Worm (Caenorhabditis elegans) whole organism, L3 larva: ENCODE data around the gene Y37A1A.3.

ENCODE experiments used
- R02D3.7 ChIP-seq: fragments of 150-350 bp; optimal IDR thresholded peaks from 2 replicates; lab custom pipeline; 2014; ENCODE audit warnings: missing biosample characterization, missing genetic modification characterization
- aly-2 ChIP-seq: fragments of 150-350 bp; optimal IDR thresholded peaks from 2 replicates; lab custom pipeline; 2014; ENCODE audit warnings: missing biosample characterization, missing genetic modification characterization
- ceh-16 ChIP-seq: sonication (generic microtip); optimal IDR thresholded peaks from 2 replicates; lab custom pipeline; 2017; ENCODE audit warnings: missing biosample characterization, missing genetic modification characterization
- ceh-82 ChIP-seq: fragments of 150-350 bp; optimal IDR thresholded peaks from 2 replicates; lab custom pipeline; 2014; ENCODE audit warnings: missing biosample characterization, missing genetic modification characterization
- ceh-9 ChIP-seq: sonication (generic microtip); optimal IDR thresholded peaks from 2 replicates; lab custom pipeline; 2018; ENCODE audit warnings: missing biosample characterization, missing genetic modification characterization
- egl-27 ChIP-seq: sonication (generic microtip); optimal IDR thresholded peaks from 4 replicates; lab custom pipeline; 2017; ENCODE audit warnings: missing biosample characterization, missing genetic modification reagents, missing genetic modification characterization
- egl-5 ChIP-seq: fragments of 150-350 bp; optimal IDR thresholded peaks from 2 replicates; lab custom pipeline; 2017; ENCODE audit warnings: missing biosample characterization, missing genetic modification reagents, missing genetic modification characterization, inconsistent platforms
- elt-2 ChIP-seq: sonication (generic microtip); optimal IDR thresholded peaks from 2 replicates; lab custom pipeline; 2016; ENCODE audit warnings: missing genetic modification reagents, mild to moderate bottlenecking, missing genetic modification characterization, missing compliant biosample characterization
- elt-3 ChIP-seq, 3 experiments: fragments of 150-350 bp in 1 of 3; sonication (generic microtip) in 2 of 3; optimal IDR thresholded peaks; 2 replicates in 2 of 3; 4 replicates in 1 of 3; lab custom pipeline; 2014 to 2017; ENCODE audit warnings: missing biosample characterization in 3 of 3, missing genetic modification characterization in 3 of 3
- eor-1 ChIP-seq, 2 experiments: fragments of 150-350 bp; optimal IDR thresholded peaks; 2 replicates each; lab custom pipeline; 2014 to 2018; ENCODE audit warnings: missing biosample characterization in 2 of 2, missing genetic modification characterization in 2 of 2
- fkh-10 ChIP-seq: sonication (generic microtip); optimal IDR thresholded peaks from 2 replicates; lab custom pipeline; 2017; ENCODE audit warnings: missing biosample characterization, missing genetic modification reagents, missing genetic modification characterization
- fkh-2 ChIP-seq: fragments of 150-350 bp; optimal IDR thresholded peaks from 2 replicates; lab custom pipeline; 2014; ENCODE audit warnings: missing biosample characterization, missing genetic modification reagents, missing genetic modification characterization
- fos-1 ChIP-seq: fragments of 150-350 bp; optimal IDR thresholded peaks from 2 replicates; lab custom pipeline; 2014; ENCODE audit warnings: missing biosample characterization, missing genetic modification characterization
- jun-1 ChIP-seq: fragments of 150-350 bp; optimal IDR thresholded peaks from 2 replicates; lab custom pipeline; 2014; ENCODE audit warnings: missing biosample characterization, missing genetic modification reagents, missing genetic modification characterization
- lin-15B ChIP-seq: fragments of 150-350 bp; optimal IDR thresholded peaks from 2 replicates; lab custom pipeline; 2014; ENCODE audit warnings: missing biosample characterization, missing genetic modification characterization
- lsy-12 ChIP-seq: sonication (generic microtip); optimal IDR thresholded peaks from 2 replicates; lab custom pipeline; 2016; ENCODE audit warnings: mild to moderate bottlenecking, missing genetic modification characterization, missing compliant biosample characterization
- mml-1 ChIP-seq: fragments of 150-350 bp; sonication (generic microtip); optimal IDR thresholded peaks from 3 replicates; lab custom pipeline; 2014; ENCODE audit warnings: missing biosample characterization, missing genetic modification characterization
- nfya-1 ChIP-seq: sonication (generic microtip); optimal IDR thresholded peaks from 2 replicates; lab custom pipeline; 2017; ENCODE audit warnings: missing genetic modification characterization, mild to moderate bottlenecking, missing compliant biosample characterization, antibody characterized with exemption, moderate library complexity; ENCODE audit not compliant: insufficient read depth
- nhr-11 ChIP-seq: fragments of 150-350 bp; optimal IDR thresholded peaks from 2 replicates; lab custom pipeline; 2014; ENCODE audit warnings: missing biosample characterization, missing genetic modification characterization
- nhr-23 ChIP-seq: fragments of 150-350 bp; optimal IDR thresholded peaks from 2 replicates; lab custom pipeline; 2014; ENCODE audit warnings: missing biosample characterization, missing genetic modification reagents, missing genetic modification characterization
- nhr-237 ChIP-seq: fragments of 150-350 bp; optimal IDR thresholded peaks from 2 replicates; lab custom pipeline; 2014; ENCODE audit warnings: missing biosample characterization, missing genetic modification characterization
- nhr-25 ChIP-seq: sonication (generic microtip); optimal IDR thresholded peaks from 2 replicates; lab custom pipeline; 2017; ENCODE audit warnings: missing biosample characterization, missing genetic modification characterization
- nhr-43 ChIP-seq: sonication (generic microtip); optimal IDR thresholded peaks from 2 replicates; lab custom pipeline; 2016; ENCODE audit warnings: mild to moderate bottlenecking, missing genetic modification characterization, missing compliant biosample characterization; ENCODE audit not compliant: poor library complexity, severe bottlenecking
- nhr-67 ChIP-seq: fragments of 150-350 bp; optimal IDR thresholded peaks from 2 replicates; lab custom pipeline; 2014; ENCODE audit warnings: missing biosample characterization, missing genetic modification characterization
- nhr-76 ChIP-seq: fragments of 150-350 bp; sonication (generic microtip); optimal IDR thresholded peaks from 5 replicates; lab custom pipeline; 2014; ENCODE audit warnings: missing biosample characterization, missing genetic modification characterization
- pha-4 ChIP-seq: fragments of 150-350 bp; optimal IDR thresholded peaks from 2 replicates; lab custom pipeline; 2014; ENCODE audit warnings: missing biosample characterization, missing genetic modification reagents, missing genetic modification characterization
- pqm-1 ChIP-seq: fragments of 150-350 bp; optimal IDR thresholded peaks from 2 replicates; lab custom pipeline; 2017; ENCODE audit warnings: missing biosample characterization, missing genetic modification characterization, inconsistent platforms
- sea-2 ChIP-seq: fragments of 150-350 bp; sonication (generic microtip); optimal IDR thresholded peaks from 4 replicates; lab custom pipeline; 2014; ENCODE audit warnings: missing biosample characterization, missing genetic modification reagents, missing genetic modification characterization
- tbx-2 ChIP-seq: sonication (generic microtip); optimal IDR thresholded peaks from 2 replicates; lab custom pipeline; 2016; ENCODE audit warnings: mild to moderate bottlenecking, missing genetic modification characterization, missing compliant biosample characterization
- unc-39 ChIP-seq: sonication (generic microtip); optimal IDR thresholded peaks from 4 replicates; lab custom pipeline; 2017; ENCODE audit warnings: missing biosample characterization, missing genetic modification characterization
- unc-62 ChIP-seq: fragments of 150-350 bp; sonication (generic microtip); optimal IDR thresholded peaks from 4 replicates; lab custom pipeline; 2014; ENCODE audit warnings: missing biosample characterization, missing genetic modification reagents, missing genetic modification characterization
- zag-1 ChIP-seq: fragments of 150-350 bp; optimal IDR thresholded peaks from 2 replicates; lab custom pipeline; 2014; ENCODE audit warnings: missing biosample characterization, missing genetic modification characterization

The Y37A1A.3 gene

DNA sequence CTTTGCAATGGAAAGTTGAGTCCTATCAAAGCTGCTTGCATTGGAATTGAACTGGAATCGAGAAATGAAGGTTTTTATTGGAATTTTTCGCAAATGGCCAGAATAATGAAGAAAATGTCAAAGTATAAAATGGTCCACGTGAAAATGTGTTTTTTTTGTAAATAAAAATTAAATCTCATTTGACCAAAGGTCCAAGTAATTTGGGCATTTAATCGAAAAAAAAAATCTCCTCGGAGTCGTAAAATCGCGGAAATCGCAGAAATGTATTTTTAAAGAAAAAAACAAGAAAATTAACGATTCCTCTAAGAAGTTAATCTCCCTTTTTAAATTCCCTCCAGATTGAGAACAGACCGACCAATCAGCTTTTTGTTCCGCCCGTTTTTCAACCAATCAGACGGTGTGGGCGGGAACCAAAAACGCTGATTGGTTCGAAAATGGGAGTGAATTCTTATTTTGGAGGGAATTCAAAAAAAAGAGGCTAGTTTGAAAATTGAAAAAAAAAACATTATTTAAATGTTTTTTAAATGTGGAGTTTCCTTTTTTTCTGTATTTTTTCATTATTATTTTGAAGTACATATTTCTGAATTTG, 26.0 kb downstream of the Y37A1A.3 start, which contains the start of gene prdh-1:
Gene prdh-1 (minus strand): TSS at position 51 of the 589 bp plus-strand sequence.
- TF ChIP-seq egl-5 (tag; lab: Kevin White, UChicago) = no peak
- peak; percentile 85 for TF ChIP-seq nfya-1 (tag; lab: Kevin White, UChicago)
- TF ChIP-seq lsy-12 = no peak

DNA sequence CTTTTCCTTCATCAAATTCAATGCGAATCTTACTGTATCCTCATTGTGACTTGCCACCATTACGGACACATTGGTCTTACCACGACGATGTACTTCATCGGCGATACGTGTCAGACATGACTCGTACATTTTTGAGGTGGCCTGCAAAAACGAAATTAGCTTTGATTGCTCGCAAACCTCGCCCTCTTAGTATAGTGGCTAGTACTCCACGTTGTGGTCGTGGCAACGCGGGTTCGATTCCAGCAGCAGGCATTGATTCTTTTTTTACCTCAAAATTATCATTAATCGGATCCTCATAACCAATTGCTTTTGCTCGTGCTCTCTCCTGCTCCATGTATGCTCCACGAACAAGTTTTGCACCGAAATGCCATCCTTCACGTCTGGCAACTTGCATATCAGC, 32.6 kb downstream of the Y37A1A.3 start:
- TF ChIP-seq nhr-237 (tag; lab: Kevin White, UChicago) (no peak), eor-1 (tag; optimal IDR thresholded peaks at IDR 0.05; lab: Kevin White, UChicago) (no peak), aly-2 (tag; lab: Kevin White, UChicago) (no peak), tbx-2 (tag; lab: Kevin White, UChicago) (no peak), mml-1 (tag; lab: Kevin White, UChicago) (no peak), unc-62 (GFP tag; lab: Kevin White, UChicago) (no peak), lin-15B (no peak), nhr-76 (tag; lab: Kevin White, UChicago) (no peak)

DNA sequence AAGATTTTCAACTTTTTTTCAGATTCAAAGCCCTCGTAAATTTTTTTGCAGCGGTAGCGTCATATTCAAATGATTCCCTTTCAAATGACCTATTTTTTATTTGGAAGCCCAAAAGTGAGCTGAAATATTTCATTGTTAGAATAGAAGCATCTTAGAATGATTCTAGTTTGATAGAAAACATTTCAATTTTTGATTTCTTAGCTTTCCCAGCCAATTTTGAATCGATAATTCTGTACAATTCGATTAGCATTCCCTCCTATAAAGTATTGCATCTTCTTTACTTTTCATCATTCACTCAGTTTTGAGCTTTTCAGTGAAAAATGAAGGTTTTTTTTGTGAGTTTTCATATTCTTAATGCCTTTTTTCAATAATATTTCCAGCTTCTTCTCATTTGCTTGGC, 35.9 kb downstream of the Y37A1A.3 start, which contains the start of gene B0513.90:
Gene B0513.90 (plus strand): TSS at position 301 of the 400 bp plus-strand sequence.
- TF ChIP-seq nhr-237 (tag; lab: Kevin White, UChicago) = no peak
- no peak for TF ChIP-seq pha-4 (tag; lab: Kevin White, UChicago)
- TF ChIP-seq nhr-11 (tag; lab: Kevin White, UChicago) = no peak
- TF ChIP-seq R02D3.7 (tag; lab: Kevin White, UChicago) = no peak
- no peak for TF ChIP-seq nhr-67 (tag; lab: Kevin White, UChicago)
- TF ChIP-seq elt-3 (tag; optimal IDR thresholded peaks at IDR 0.05; lab: Kevin White, UChicago) = no peak
- no peak for TF ChIP-seq unc-62 (GFP tag; lab: Kevin White, UChicago)
- no peak for TF ChIP-seq ceh-9 (tag; lab: Kevin White, UChicago)
- TF ChIP-seq nhr-23 (tag; lab: Kevin White, UChicago) = no peak
- no peak for TF ChIP-seq nhr-25 (tag; lab: Kevin White, UChicago)
- no peak for TF ChIP-seq unc-39
- no peak for TF ChIP-seq nfya-1 (tag; lab: Kevin White, UChicago)
- no peak for TF ChIP-seq elt-2
- no peak for TF ChIP-seq fos-1
- no peak for TF ChIP-seq fkh-2 (tag; lab: Kevin White, UChicago)
- TF ChIP-seq zag-1 = no peak
- TF ChIP-seq ceh-16 (tag; lab: Kevin White, UChicago) = no peak
- TF ChIP-seq ceh-82 = no peak
- no peak for TF ChIP-seq egl-27 (tag; lab: Kevin White, UChicago)

DNA sequence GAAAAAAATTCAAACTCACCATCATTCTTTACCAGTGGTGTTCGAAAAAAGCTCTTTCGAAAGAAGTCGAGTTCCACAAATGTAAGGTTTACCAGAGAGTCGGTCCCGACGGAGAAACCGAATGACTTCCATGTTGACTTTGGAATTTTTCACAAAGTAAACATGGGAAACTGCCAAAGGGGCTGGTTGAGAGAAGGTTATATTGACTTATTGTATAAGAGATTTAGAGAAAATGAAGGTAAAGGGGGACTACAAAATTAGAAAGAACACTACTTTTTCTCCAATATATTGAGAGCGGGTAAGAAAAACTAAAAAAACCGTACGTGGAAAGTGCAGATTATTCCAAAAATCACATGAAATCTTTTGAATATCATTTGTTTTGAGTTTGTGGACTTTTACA, 37.5 kb downstream of the Y37A1A.3 start, which contains the start of gene vamp-8:
Gene vamp-8 (minus strand): TSS at position 25 of the 400 bp plus-strand sequence.
- TF ChIP-seq elt-2 = no peak
- peak; percentile 100 for TF ChIP-seq pha-4 (tag; lab: Kevin White, UChicago)
- TF ChIP-seq, all 47 proteins: peak for 1

DNA sequence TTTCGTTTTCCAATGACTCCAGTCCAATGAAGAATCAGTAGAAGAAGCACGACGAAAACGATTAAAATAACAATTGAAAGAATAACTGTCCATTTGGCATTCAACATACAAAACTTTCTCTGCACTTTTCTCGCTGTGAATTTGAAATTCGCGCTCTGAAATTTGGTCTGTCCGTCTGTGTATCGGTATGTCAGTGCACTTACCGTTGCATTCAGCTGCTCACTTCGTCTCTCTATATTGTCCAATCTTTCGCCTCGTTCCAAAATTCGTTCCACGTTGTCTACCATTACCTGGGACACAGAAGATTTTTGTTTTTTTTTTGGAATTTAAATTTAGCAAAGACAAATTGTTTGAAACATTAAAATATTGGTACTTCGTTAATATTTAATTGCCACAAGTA, 42.2 kb downstream of the Y37A1A.3 start:
- TF ChIP-seq tbx-2 (tag; lab: Kevin White, UChicago) (no peak), R02D3.7 (tag; lab: Kevin White, UChicago) (no peak), nhr-67 (tag; lab: Kevin White, UChicago) (no peak), jun-1 (tag; lab: Kevin White, UChicago) (no peak), lsy-12 (no peak), ceh-16 (tag; lab: Kevin White, UChicago) (no peak), mml-1 (tag; lab: Kevin White, UChicago) (no peak), sea-2 (GFP tag; lab: Kevin White, UChicago) (no peak), pqm-1 (tag; lab: Kevin White, UChicago) (no peak), nhr-43 (tag; lab: Kevin White, UChicago) (no peak), fkh-10 (GFP tag; lab: Kevin White, UChicago) (no peak), nhr-23 (tag; lab: Kevin White, UChicago) (no peak)
